Worm (Caenorhabditis elegans): ENCODE results near the gene F56C4.2.

F56C4.2 gene

DNA sequence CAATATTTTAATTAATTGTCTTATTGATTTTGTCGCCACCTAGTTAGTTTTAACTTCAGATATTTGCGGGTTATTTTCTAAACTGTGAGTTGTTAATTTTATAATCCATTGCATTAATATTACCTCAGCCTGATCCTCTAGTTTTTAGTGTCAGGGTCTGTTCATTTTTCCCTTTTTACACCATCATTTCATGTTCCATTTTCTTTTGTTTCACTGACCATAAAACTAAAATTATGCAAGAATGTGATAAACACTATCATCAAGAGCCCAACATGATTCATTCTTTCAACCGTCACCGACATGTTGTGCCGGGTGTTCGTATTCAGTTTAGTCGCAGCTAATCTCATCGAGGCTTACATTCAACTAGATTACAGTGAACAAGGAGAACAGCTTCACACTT is at the start of gene F56C4.2:
Gene F56C4.2, plus strand, starts transcription at position 301 of the 400 bp plus-strand sequence.
- TF ChIP-seq F52B5.7 (tag; optimal IDR thresholded peaks at IDR 0.05) (no peak), lin-26 (GFP tag; IDR thresholded peaks at IDR 0.05) (no peak), Y53F4B.3 (GFP tag; IDR thresholded peaks at IDR 0.05) (no peak), athp-1 (tag; optimal IDR thresholded peaks at IDR 0.05) (no peak), efl-1 (GFP tag; optimal IDR thresholded peaks at IDR 0.05) (no peak), hmg-1.2 (GFP tag; IDR thresholded peaks at IDR 0.05) (no peak), nhr-90 (tag; optimal IDR thresholded peaks at IDR 0.05) (no peak), attf-3 (GFP tag; conservative IDR thresholded peaks at IDR 0.05) (no peak), T07F8.4 (tag; optimal IDR thresholded peaks at IDR 0.05) (no peak)

DNA sequence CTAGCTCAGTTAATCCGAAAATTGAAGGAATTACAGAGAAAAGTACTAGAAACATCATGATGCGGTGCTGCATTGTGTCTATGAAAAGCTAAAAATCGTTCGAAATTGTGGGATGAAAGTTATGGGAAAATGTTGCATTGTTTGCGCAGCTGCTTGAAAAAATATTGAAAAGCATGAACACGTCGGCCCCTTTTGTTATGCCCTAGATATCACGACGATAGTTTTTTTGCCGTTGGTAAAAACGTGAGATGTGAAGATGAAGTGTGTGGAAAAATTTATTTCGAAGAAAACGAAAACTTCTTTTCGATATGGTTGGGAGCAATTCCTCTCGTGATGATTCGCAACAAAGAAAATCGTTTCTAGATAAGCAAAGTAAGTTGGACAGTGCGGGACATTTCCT is 48.4 kb upstream of the F56C4.2 start, which contains the start of the genes C43F9.5 and nkb-2:
Gene C43F9.5, minus strand, starts transcription at position 101 of the 400 bp plus-strand sequence.
Gene nkb-2, plus strand, starts transcription at position 277 of the 400 bp plus-strand sequence.
- no peak for TF ChIP-seq die-1 (tag; optimal IDR thresholded peaks at IDR 0.05)
- TF ChIP-seq K11D2.4 (GFP tag; IDR thresholded peaks at IDR 0.05) = no peak
- TF ChIP-seq attf-3 (GFP tag; conservative IDR thresholded peaks at IDR 0.05) = no peak
- no peak for TF ChIP-seq sptf-2 (GFP tag; optimal IDR thresholded peaks at IDR 0.05)

DNA sequence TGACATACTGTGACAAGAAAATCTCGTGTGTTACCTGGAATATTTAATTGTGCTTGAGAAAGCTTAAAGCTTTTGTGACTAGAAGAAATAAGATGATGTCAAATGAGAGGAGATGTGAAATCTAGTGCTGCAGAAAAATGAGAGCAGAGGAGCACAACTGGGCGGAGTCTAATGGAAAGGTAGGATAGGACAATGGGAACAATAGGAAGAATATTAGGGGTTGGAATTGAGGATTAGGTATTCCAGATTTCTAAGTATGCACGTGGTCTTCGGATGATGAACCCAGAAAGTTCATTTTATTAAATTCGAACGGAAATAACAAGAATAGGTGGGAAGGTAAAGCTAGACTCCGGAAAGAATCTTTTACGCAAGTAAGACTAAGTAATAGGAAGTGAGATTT is 45.5 kb upstream of the F56C4.2 start, which contains the start of gene C43F9.7:
Gene C43F9.7, minus strand, starts transcription at position 101 of the 400 bp plus-strand sequence.
- TF ChIP-seq F57A8.1 (GFP tag; optimal IDR thresholded peaks at IDR 0.05) = no peak
- no peak for TF ChIP-seq F49E8.2 (tag; optimal IDR thresholded peaks at IDR 0.05; ENCODE audit: insufficient read depth)
- TF ChIP-seq chd-7 (tag; optimal IDR thresholded peaks at IDR 0.05) = no peak
- no peak for TF ChIP-seq hlh-12 (tag; optimal IDR thresholded peaks at IDR 0.05)
- TF ChIP-seq bed-1 (GFP tag; IDR thresholded peaks at IDR 0.05) = no peak
- TF ChIP-seq zfh-2 (GFP tag; conservative IDR thresholded peaks at IDR 0.05) = no peak
- no peak for TF ChIP-seq F23B12.7 (tag; optimal IDR thresholded peaks at IDR 0.05; ENCODE audit: insufficient read depth)
- no peak for TF ChIP-seq F57C9.4 (tag; optimal IDR thresholded peaks at IDR 0.05)
- TF ChIP-seq F10E7.11 (tag; optimal IDR thresholded peaks at IDR 0.05) = no peak
- no peak for TF ChIP-seq B0261.1 (tag; optimal IDR thresholded peaks at IDR 0.05)
- TF ChIP-seq ZK185.1 (tag; optimal IDR thresholded peaks at IDR 0.05; ENCODE audit: poor library complexity, severe bottlenecking) = no peak
- TF ChIP-seq zim-3 (tag; optimal IDR thresholded peaks at IDR 0.05) = no peak
- no peak for TF ChIP-seq nhr-27 (tag; optimal IDR thresholded peaks at IDR 0.05)

DNA sequence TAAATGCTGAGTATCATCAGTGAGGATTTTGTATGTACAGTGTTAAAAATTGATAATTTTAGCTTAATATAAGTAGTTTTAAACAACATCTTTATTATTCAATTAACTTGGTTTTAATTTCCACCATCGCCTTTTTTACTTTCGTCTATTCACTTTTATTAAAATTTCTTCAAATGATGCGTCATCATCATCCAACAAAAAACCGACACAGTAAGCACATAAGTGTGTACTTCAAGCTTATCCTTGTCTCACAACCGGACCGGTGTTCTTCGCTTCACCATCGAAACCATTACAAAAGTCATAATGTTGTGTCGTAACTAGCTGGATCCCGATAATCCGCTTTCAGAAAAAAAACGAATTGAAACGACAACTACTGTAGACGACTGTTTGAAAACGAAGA is 42.6 kb upstream of the F56C4.2 start, which contains the start of gene C43F9.11:
Gene C43F9.11, plus strand, starts transcription at position 301 of the 400 bp plus-strand sequence.
- TF ChIP-seq unc-62 (GFP tag; optimal IDR thresholded peaks at IDR 0.05) (no peak), hmg-1.2 (GFP tag; IDR thresholded peaks at IDR 0.05) (no peak), mes-4 (tag; optimal IDR thresholded peaks at IDR 0.05) (no peak), mel-28 (tag; optimal IDR thresholded peaks at IDR 0.05; ENCODE audit: borderline replicate concordance) (no peak), nfyb-1 (GFP tag; IDR thresholded peaks at IDR 0.05) (no peak), ets-4 (GFP tag; optimal IDR thresholded peaks at IDR 0.05) (no peak), lin-26 (GFP tag; IDR thresholded peaks at IDR 0.05) (no peak), lsl-1 (GFP tag; optimal IDR thresholded peaks at IDR 0.05) (no peak), Y53G8AR.9 (GFP tag; conservative IDR thresholded peaks at IDR 0.05) (no peak)

DNA sequence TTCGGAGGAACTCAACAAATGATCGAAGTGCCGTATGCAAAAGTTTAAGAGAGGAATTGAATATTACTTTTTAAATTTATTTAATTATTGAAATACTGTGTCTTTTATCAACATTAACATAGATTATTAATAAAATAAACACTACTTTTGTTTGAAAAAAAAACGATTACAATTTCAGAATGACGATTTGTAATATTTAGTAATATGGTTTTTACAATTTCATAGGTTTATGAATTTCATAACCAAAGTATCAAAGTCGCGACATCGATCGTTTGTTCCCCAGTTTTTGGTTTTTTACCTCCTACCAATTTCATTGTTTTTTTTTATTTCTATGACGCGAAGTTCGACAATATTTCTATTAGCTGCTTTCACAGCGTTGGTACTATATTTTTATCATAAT is 39.1 kb upstream of the F56C4.2 start, which contains the start of gene R09H10.1:
Gene R09H10.1, plus strand, starts transcription at position 301 of the 400 bp plus-strand sequence.
- TF ChIP-seq madf-6 (GFP tag; IDR thresholded peaks at IDR 0.05) = no peak
- no peak for TF ChIP-seq ceh-58 (GFP tag; IDR thresholded peaks at IDR 0.05)
- no peak for TF ChIP-seq snpc-4 (GFP tag; optimal IDR thresholded peaks at IDR 0.05)
- no peak for TF ChIP-seq snpc-4 (tag; optimal IDR thresholded peaks at IDR 0.05)
- TF ChIP-seq tbp1 (GFP tag; optimal IDR thresholded peaks at IDR 0.05) = no peak
- no peak for TF ChIP-seq lin-40 (tag; optimal IDR thresholded peaks at IDR 0.05)
- no peak for TF ChIP-seq ztf-6 (GFP tag; IDR thresholded peaks at IDR 0.05)

Data from whole organism, young adult.